Fruit fly (Drosophila melanogaster) whole organism, pupa: ENCODE data around the gene CG43145.

Source experiments
- CG10348 ChIP-seq: fragments of 200-800 bp; sonication (Bioruptor generic); IDR thresholded peaks from 2 replicates; pipeline ENCODE4 v1.3.6; 2022; ENCODE audit warnings: missing biosample characterization, missing genetic modification characterization
- CG12605 ChIP-seq: fragments of 200-800 bp; sonication (Bioruptor generic); IDR thresholded peaks from 2 replicates; pipeline ENCODE4 v1.3.6; 2022; ENCODE audit warnings: missing biosample characterization, missing genetic modification characterization
- CG13204 ChIP-seq: fragments of 200-800 bp; sonication (Bioruptor generic); optimal IDR thresholded peaks from 2 replicates; lab custom pipeline; 2018; ENCODE audit warnings: missing biosample characterization, mild to moderate bottlenecking, missing genetic modification characterization, moderate library complexity
- CG14655 ChIP-seq: fragments of 200-800 bp; sonication (Bioruptor generic); optimal IDR thresholded peaks from 3 replicates; lab custom pipeline; 2017; ENCODE audit warnings: mild to moderate bottlenecking, missing biosample characterization, missing genetic modification reagents, missing genetic modification characterization
- CG15710 ChIP-seq: fragments of 200-800 bp; sonication (Bioruptor generic); optimal IDR thresholded peaks from 2 replicates; lab custom pipeline; 2018; ENCODE audit warnings: missing biosample characterization, mild to moderate bottlenecking, missing genetic modification characterization, moderate library complexity
- CG17806 ChIP-seq: fragments of 200-800 bp; sonication (Bioruptor generic); optimal IDR thresholded peaks from 2 replicates; lab custom pipeline; 2018; ENCODE audit warnings: missing biosample characterization, mild to moderate bottlenecking, missing genetic modification characterization, moderate library complexity
- CG32121 ChIP-seq: fragments of 200-800 bp; sonication (Bioruptor generic); IDR thresholded peaks from 2 replicates; pipeline ENCODE4 v1.3.6; 2022; ENCODE audit warnings: missing biosample characterization, missing genetic modification characterization
- CG34367 ChIP-seq: fragments of 200-800 bp; sonication (Bioruptor generic); optimal IDR thresholded peaks from 2 replicates; lab custom pipeline; 2018; ENCODE audit warnings: missing biosample characterization, mild to moderate bottlenecking, missing genetic modification characterization
- CG4496 ChIP-seq: fragments of 200-800 bp; sonication (Bioruptor generic); IDR thresholded peaks from 3 replicates; pipeline ENCODE4 v1.3.6; 2022; ENCODE audit warnings: missing biosample characterization, missing genetic modification characterization
- CG8159 ChIP-seq: fragments of 200-800 bp; sonication (Bioruptor generic); optimal IDR thresholded peaks from 3 replicates; lab custom pipeline; 2018; ENCODE audit warnings: missing biosample characterization, mild to moderate bottlenecking, missing genetic modification characterization, moderate library complexity
- CG8301 ChIP-seq: fragments of 200-800 bp; sonication (Bioruptor generic); optimal IDR thresholded peaks from 2 replicates; lab custom pipeline; 2018; ENCODE audit warnings: missing biosample characterization, mild to moderate bottlenecking, missing genetic modification characterization
- CG9948 ChIP-seq: fragments of 200-800 bp; sonication (Bioruptor generic); optimal IDR thresholded peaks from 2 replicates; lab custom pipeline; 2018; ENCODE audit warnings: missing biosample characterization, mild to moderate bottlenecking, missing genetic modification characterization, moderate library complexity
- D1 ChIP-seq: fragments of 200-800 bp; sonication (Bioruptor generic); optimal IDR thresholded peaks from 2 replicates; lab custom pipeline; 2018; ENCODE audit warnings: missing biosample characterization, mild to moderate bottlenecking, missing genetic modification characterization, moderate library complexity
- EcR ChIP-seq: fragments of 200-800 bp; sonication (Bioruptor generic); optimal IDR thresholded peaks from 3 replicates; lab custom pipeline; 2019; ENCODE audit warnings: missing biosample characterization, missing genetic modification characterization, mild to moderate bottlenecking, moderate library complexity, missing genetic modification reagents
- Ets98B ChIP-seq: fragments of 200-800 bp; sonication (Bioruptor generic); IDR thresholded peaks from 2 replicates; pipeline ENCODE4 v1.3.6; 2022; ENCODE audit warnings: missing biosample characterization, missing genetic modification characterization
- Pif1A ChIP-seq: fragments of 200-800 bp; sonication (Bioruptor generic); optimal IDR thresholded peaks from 3 replicates; lab custom pipeline; 2016; ENCODE audit warnings: missing biosample characterization, missing genetic modification characterization
- Pif1B ChIP-seq: fragments of 200-800 bp; sonication (Bioruptor generic); optimal IDR thresholded peaks from 3 replicates; lab custom pipeline; 2016; ENCODE audit warnings: missing biosample characterization, missing genetic modification characterization
- Snoo ChIP-seq: fragments of 200-800 bp; sonication (Bioruptor generic); optimal IDR thresholded peaks from 3 replicates; lab custom pipeline; 2017; ENCODE audit warnings: missing biosample characterization, mild to moderate bottlenecking, missing genetic modification characterization, inconsistent platforms
- fd96Ca ChIP-seq: fragments of 200-800 bp; sonication (Bioruptor generic); IDR thresholded peaks from 3 replicates; pipeline ENCODE4 v1.3.6; 2022; ENCODE audit warnings: missing biosample characterization, missing genetic modification characterization
- gl ChIP-seq: fragments of 200-800 bp; sonication (Bioruptor generic); optimal IDR thresholded peaks from 2 replicates; lab custom pipeline; 2018; ENCODE audit warnings: missing biosample characterization, mild to moderate bottlenecking, missing genetic modification characterization
- rn ChIP-seq: fragments of 200-800 bp; sonication (Bioruptor generic); IDR thresholded peaks from 2 replicates; pipeline ENCODE4 v1.3.6; 2022; ENCODE audit warnings: missing biosample characterization, missing genetic modification characterization

Gene CG43145

dm6 chr2L:3730182-3730975 lies 28.8 kb downstream of the CG43145 start, which contains the start of gene CG10019:
Gene CG10019 (plus strand): TSS chr2L:3730466.
- TF ChIP-seq fd96Ca (GFP tag; lab: Robert Waterston, UW): no peak
- TF ChIP-seq D1 (tag; lab: Kevin White, UChicago): no peak
- TF ChIP-seq CG34367: no peak
- TF ChIP-seq EcR (GFP tag; lab: Kevin White, UChicago): no peak
- peak; percentile 31; the same call in 1 of the 3 replicates for TF ChIP-seq CG4496
- peak; percentile 48 for TF ChIP-seq CG32121 (GFP tag; lab: Robert Waterston, UW)
- TF ChIP-seq CG9948 (tag; lab: Kevin White, UChicago): no peak
- TF ChIP-seq CG15710 (tag; lab: Kevin White, UChicago): no peak
- TF ChIP-seq CG13204 (GFP tag; lab: Kevin White, UChicago): no peak
- TF ChIP-seq Ets98B (GFP tag; lab: Robert Waterston, UW): peak; percentile 31; the same call in 1 of the 2 replicates
- no peak for TF ChIP-seq gl
- TF ChIP-seq CG14655 (GFP tag; lab: Kevin White, UChicago): peak; percentile 4
- TF ChIP-seq, all 21 proteins: peak for 4

DNA sequence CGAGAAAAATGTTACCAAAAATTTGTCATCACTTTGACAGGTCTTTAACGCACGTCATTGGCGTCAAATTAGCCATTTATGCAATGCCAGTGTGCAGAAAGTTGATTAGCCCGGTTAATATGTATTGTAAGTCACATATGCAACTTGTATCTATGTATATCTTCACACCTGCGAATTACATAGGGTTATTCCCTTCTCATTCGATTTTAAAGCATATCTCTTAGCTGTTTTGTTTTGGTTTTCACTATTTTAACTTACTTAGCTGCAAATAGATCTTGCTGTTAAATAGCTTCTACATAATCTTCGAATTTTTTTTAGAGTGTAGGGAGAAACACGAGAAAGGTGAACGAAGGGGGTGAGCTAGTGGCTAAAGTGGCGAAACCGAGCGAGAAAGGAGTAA lies 29.4 kb downstream of the CG43145 start:
- TF ChIP-seq CG10348 (GFP tag; lab: Robert Waterston, UW): no peak
- no peak for TF ChIP-seq CG17806 (tag; lab: Kevin White, UChicago)
- TF ChIP-seq CG4496: no peak
- TF ChIP-seq CG32121 (GFP tag; lab: Robert Waterston, UW): peak; percentile 31; the same call in 1 of the 2 replicates
- TF ChIP-seq CG8301 (tag; lab: Kevin White, UChicago): peak; percentile 72
- TF ChIP-seq CG14655 (GFP tag; lab: Kevin White, UChicago): peak; percentile 70
- no peak for TF ChIP-seq gl
- peak; percentile 13; the same call in 1 of the 2 replicates for TF ChIP-seq Ets98B (GFP tag; lab: Robert Waterston, UW)

- no peak for TF ChIP-seq CG17806 (tag; lab: Kevin White, UChicago)
- no peak for TF ChIP-seq Ets98B (GFP tag; lab: Robert Waterston, UW)
- no peak for TF ChIP-seq EcR (GFP tag; lab: Kevin White, UChicago)
- TF ChIP-seq fd96Ca (GFP tag; lab: Robert Waterston, UW): no peak
- peak; percentile 12 for TF ChIP-seq CG13204 (GFP tag; lab: Kevin White, UChicago)
- no peak for TF ChIP-seq Snoo
- TF ChIP-seq CG32121 (GFP tag; lab: Robert Waterston, UW): peak; percentile 21; the same call in 1 of the 2 replicates
- no peak for TF ChIP-seq CG12605 (GFP tag; lab: Robert Waterston, UW)
- peak; percentile 36 for TF ChIP-seq CG8301 (tag; lab: Kevin White, UChicago)
- TF ChIP-seq CG9948 (tag; lab: Kevin White, UChicago): peak; percentile 39
- TF ChIP-seq CG15710 (tag; lab: Kevin White, UChicago): peak; percentile 30
- TF ChIP-seq Pif1B (GFP tag; lab: Kevin White, UChicago): no peak
- TF ChIP-seq rn: no peak
- TF ChIP-seq D1 (tag; lab: Kevin White, UChicago): no peak
- TF ChIP-seq CG34367: no peak
- peak; percentile 53 for TF ChIP-seq CG8159
- TF ChIP-seq CG14655 (GFP tag; lab: Kevin White, UChicago): peak; percentile 50
- TF ChIP-seq gl: no peak
- TF ChIP-seq Pif1A (GFP tag; lab: Kevin White, UChicago): no peak
- 0 out of 3 replicates have a peak, but pooled peaks have one; percentile 39 for TF ChIP-seq CG4496
- TF ChIP-seq CG10348 (GFP tag; lab: Robert Waterston, UW): no peak
- TF ChIP-seq, all 21 proteins: peak for 8
Observed at dm6 chr2L:3737003-3737662, 35.5 kb downstream of the CG43145 start.

- TF ChIP-seq fd96Ca (GFP tag; lab: Robert Waterston, UW) (no peak), Snoo (no peak), Ets98B (GFP tag; lab: Robert Waterston, UW) (no peak), CG12605 (GFP tag; lab: Robert Waterston, UW) (no peak), CG17806 (tag; lab: Kevin White, UChicago) (no peak), CG8159 (peak; percentile 28), Pif1B (GFP tag; lab: Kevin White, UChicago) (peak; percentile 9), rn (no peak), CG15710 (tag; lab: Kevin White, UChicago) (no peak), CG34367 (no peak), CG8301 (tag; lab: Kevin White, UChicago) (peak; percentile 39), Pif1A (GFP tag; lab: Kevin White, UChicago) (peak; percentile 3), CG13204 (GFP tag; lab: Kevin White, UChicago) (no peak), CG32121 (GFP tag; lab: Robert Waterston, UW) (no peak), CG10348 (GFP tag; lab: Robert Waterston, UW) (no peak), CG9948 (tag; lab: Kevin White, UChicago) (peak; percentile 24), CG4496 (no peak), CG14655 (GFP tag; lab: Kevin White, UChicago) (peak; percentile 44), EcR (GFP tag; lab: Kevin White, UChicago) (no peak), gl (no peak), D1 (tag; lab: Kevin White, UChicago) (no peak)
Observed at dm6 chr2L:3737682-3738081, 36.1 kb downstream of the CG43145 start.

dm6 chr2L:3740443-3740842 lies 38.8 kb downstream of the CG43145 start:
- TF ChIP-seq rn: no peak
- TF ChIP-seq CG8301 (tag; lab: Kevin White, UChicago): no peak
- no peak for TF ChIP-seq CG34367
- no peak for TF ChIP-seq CG15710 (tag; lab: Kevin White, UChicago)
- TF ChIP-seq CG9948 (tag; lab: Kevin White, UChicago): no peak
- TF ChIP-seq Snoo: no peak
- TF ChIP-seq CG10348 (GFP tag; lab: Robert Waterston, UW): no peak
- no peak for TF ChIP-seq CG8159
- TF ChIP-seq, all 21 proteins: peak for 0
